Fruit fly (Drosophila melanogaster): ENCODE data around the gene CG5614.

dm6 chr3R:15814150-15814549 is 34.5 kb downstream of the CG5614 start:
- TF ChIP-seq psq (GFP tag; optimal IDR thresholded peaks at IDR 0.05), result no peak
- no peak for TF ChIP-seq sv (GFP tag; optimal IDR thresholded peaks at IDR 0.05)
- TF ChIP-seq HLH106 (tag; optimal IDR thresholded peaks at IDR 0.05), result no peak
- TF ChIP-seq OdsH (GFP tag; optimal IDR thresholded peaks at IDR 0.05), result no peak
- TF ChIP-seq pan (optimal IDR thresholded peaks at IDR 0.05), result no peak
- TF ChIP-seq Myc (optimal IDR thresholded peaks at IDR 0.05), result no peak
- TF ChIP-seq br (GFP tag; optimal IDR thresholded peaks at IDR 0.05), result no peak
- TF ChIP-seq ey (GFP tag; optimal IDR thresholded peaks at IDR 0.05), result no peak
- TF ChIP-seq Hr83 (GFP tag; optimal IDR thresholded peaks at IDR 0.05; ENCODE audit: poor library complexity, severe bottlenecking), result no peak

Measured in whole organism, wandering third instar larva.